Fruit fly (Drosophila melanogaster) whole organism, embryonic: Measurements from ENCODE around the gene CG10195.

Experiments
- Aef1 ChIP-seq: fragments of 200-800 bp; sonication (Bioruptor generic); IDR thresholded peaks from 3 replicates; pipeline ENCODE4 v1.3.6; 2022; ENCODE audit warnings: missing biosample characterization, missing genetic modification characterization
- Antp ChIP-seq: fragments of 200-800 bp; sonication (Bioruptor generic); optimal IDR thresholded peaks from 3 replicates; lab custom pipeline; 2016; ENCODE audit warnings: missing biosample characterization, missing genetic modification characterization
- Awh ChIP-seq: fragments of 200-800 bp; sonication (Bioruptor generic); IDR thresholded peaks from 2 replicates; pipeline ENCODE4, ENCODE4 v1.3.6; 2022; ENCODE audit warnings: missing biosample characterization, missing genetic modification characterization
- CG10431 ChIP-seq: fragments of 200-800 bp; sonication (Bioruptor generic); optimal IDR thresholded peaks from 3 replicates; lab custom pipeline; 2018; ENCODE audit warnings: missing biosample characterization, mild to moderate bottlenecking, missing genetic modification characterization
- CG11398 ChIP-seq: fragments of 200-800 bp; sonication (Bioruptor generic); optimal IDR thresholded peaks from 2 replicates; lab custom pipeline; 2016; ENCODE audit warnings: missing biosample characterization, missing genetic modification characterization
- CG11456 ChIP-seq: fragments of 200-800 bp; sonication (Bioruptor generic); IDR thresholded peaks from 3 replicates; pipeline ENCODE4 v1.3.6; 2022; ENCODE audit warnings: missing biosample characterization, missing genetic modification characterization
- CG11695 ChIP-seq: fragments of 200-800 bp; sonication (Bioruptor generic); IDR thresholded peaks from 3 replicates; pipeline ENCODE4 v1.3.6; 2022; ENCODE audit warnings: missing biosample characterization, missing genetic modification characterization
- CG12155 ChIP-seq: fragments of 200-800 bp; sonication (Bioruptor generic); optimal IDR thresholded peaks from 3 replicates; lab custom pipeline; 2016; ENCODE audit warnings: missing biosample characterization, missing genetic modification characterization
- CG13287 ChIP-seq: fragments of 200-800 bp; sonication (Bioruptor generic); IDR thresholded peaks from 2 replicates; pipeline ENCODE4 v1.3.6; 2022; ENCODE audit warnings: missing biosample characterization, missing genetic modification characterization; ENCODE audit not compliant: partially characterized antibody
- CG1602 ChIP-seq: fragments of 200-800 bp; sonication (Bioruptor generic); optimal IDR thresholded peaks from 3 replicates; lab custom pipeline; 2016; ENCODE audit warnings: missing biosample characterization, missing genetic modification characterization
- CG18011 ChIP-seq: fragments of 200-800 bp; sonication (Bioruptor generic); optimal IDR thresholded peaks from 2 replicates; lab custom pipeline; 2017; ENCODE audit warnings: missing biosample characterization, missing genetic modification characterization, mild to moderate bottlenecking, moderate library complexity, missing genotype
- CG2875 ChIP-seq: fragments of 200-800 bp; sonication (Bioruptor generic); optimal IDR thresholded peaks from 2 replicates; lab custom pipeline; 2017; ENCODE audit warnings: missing biosample characterization, mild to moderate bottlenecking, missing genetic modification characterization, missing genetic modification reagents
- CG30403 ChIP-seq: fragments of 200-800 bp; sonication (Bioruptor generic); optimal IDR thresholded peaks from 3 replicates; lab custom pipeline; 2016; ENCODE audit warnings: missing biosample characterization, missing genetic modification characterization
- CG31224 ChIP-seq: fragments of 200-800 bp; sonication (Bioruptor generic); IDR thresholded peaks from 2 replicates; pipeline ENCODE4 v1.3.6; 2022; ENCODE audit warnings: missing biosample characterization, missing genetic modification characterization
- CG32532 ChIP-seq: fragments of 200-800 bp; sonication (Bioruptor generic); IDR thresholded peaks from 2 replicates; pipeline ENCODE4 v1.3.6; 2022; ENCODE audit warnings: missing biosample characterization, missing genetic modification characterization
- CG3838 ChIP-seq: fragments of 200-800 bp; sonication (Bioruptor generic); optimal IDR thresholded peaks from 3 replicates; lab custom pipeline; 2016; ENCODE audit warnings: missing biosample characterization, missing genetic modification characterization
- CG4282 ChIP-seq: fragments of 200-800 bp; sonication (Bioruptor generic); optimal IDR thresholded peaks from 2 replicates; lab custom pipeline; 2016; ENCODE audit warnings: missing biosample characterization, missing genetic modification characterization
- CG6254 ChIP-seq: fragments of 200-800 bp; sonication (Bioruptor generic); optimal IDR thresholded peaks from 3 replicates; lab custom pipeline; 2017; ENCODE audit warnings: mild to moderate bottlenecking, missing biosample characterization, missing genetic modification reagents, missing genetic modification characterization
- CG7372 ChIP-seq: fragments of 200-800 bp; sonication (Bioruptor generic); IDR thresholded peaks from 2 replicates; pipeline ENCODE4 v1.3.6; 2022; ENCODE audit warnings: missing biosample characterization, missing genetic modification characterization
- CG7963 ChIP-seq: fragments of 200-800 bp; sonication (Bioruptor generic); IDR thresholded peaks from 3 replicates; pipeline ENCODE4 v1.3.6; 2022; ENCODE audit warnings: missing biosample characterization, missing genetic modification characterization; ENCODE audit not compliant: partially characterized antibody
- CG8765 ChIP-seq: fragments of 200-800 bp; sonication (Bioruptor generic); IDR thresholded peaks from 2 replicates; pipeline ENCODE4 v1.3.6; 2022; ENCODE audit warnings: missing biosample characterization, missing genetic modification characterization
- D19B ChIP-seq: fragments of 200-800 bp; sonication (Bioruptor generic); optimal IDR thresholded peaks from 2 replicates; lab custom pipeline; 2017; ENCODE audit warnings: missing biosample characterization, mild to moderate bottlenecking, missing genetic modification characterization
- Dek ChIP-seq: fragments of 200-800 bp; sonication (Bioruptor generic); optimal IDR thresholded peaks from 3 replicates; lab custom pipeline; 2019; ENCODE audit warnings: missing biosample characterization, mild to moderate bottlenecking, missing genetic modification characterization, moderate library complexity
- ERR ChIP-seq: fragments of 200-800 bp; sonication (Bioruptor generic); optimal IDR thresholded peaks from 2 replicates; lab custom pipeline; 2016; ENCODE audit warnings: missing biosample characterization, missing genetic modification characterization
- GATAe ChIP-seq: fragments of 200-800 bp; sonication (Bioruptor generic); conservative IDR thresholded peaks from 2 replicates; pipeline ENCODE4 v1.3.6; 2022; ENCODE audit warnings: missing biosample characterization, missing genetic modification characterization
- Gug ChIP-seq: fragments of 200-800 bp; sonication (Bioruptor generic); IDR thresholded peaks from 4 replicates; pipeline ENCODE4 v1.3.6; 2022; ENCODE audit warnings: missing biosample characterization, missing genetic modification characterization
- Hmx ChIP-seq: fragments of 200-800 bp; sonication (Bioruptor generic); optimal IDR thresholded peaks from 2 replicates; lab custom pipeline; 2016; ENCODE audit warnings: missing biosample characterization, missing genetic modification characterization
- Hr78 ChIP-seq, 2 experiments: fragments of 200-800 bp in 1 of 2; fragments of >200 bp in 1 of 2; sonication (Bioruptor generic) in 1 of 2; optimal IDR thresholded peaks; 2 replicates each; lab custom pipeline; 2017 to 2019; ENCODE audit warnings: missing biosample characterization in 2 of 2, missing genetic modification characterization in 2 of 2, mild to moderate bottlenecking in 1 of 2, moderate library complexity in 1 of 2
- MBD-R2 ChIP-seq: fragments of 200-800 bp; sonication (Bioruptor generic); IDR thresholded peaks from 2 replicates; pipeline ENCODE4 v1.3.6; 2022; ENCODE audit warnings: missing biosample characterization, missing genetic modification characterization
- PHDP ChIP-seq: fragments of 200-800 bp; sonication (Bioruptor generic); optimal IDR thresholded peaks from 3 replicates; lab custom pipeline; 2018; ENCODE audit warnings: missing biosample characterization, mild to moderate bottlenecking, missing genetic modification characterization, moderate library complexity
- Six4 ChIP-seq: fragments of 200-800 bp; sonication (Bioruptor generic); optimal IDR thresholded peaks from 2 replicates; lab custom pipeline; 2016; ENCODE audit warnings: missing biosample characterization, missing genetic modification characterization
- YL-1 ChIP-seq: fragments of 200-800 bp; sonication (Bioruptor generic); optimal IDR thresholded peaks from 3 replicates; lab custom pipeline; 2017; ENCODE audit warnings: missing biosample characterization, mild to moderate bottlenecking, missing genetic modification characterization
- bsh ChIP-seq, 2 experiments: fragments of 200-800 bp; sonication (Bioruptor generic); optimal IDR thresholded peaks; 2 replicates each; lab custom pipeline; 2017 to 2018; ENCODE audit warnings: mild to moderate bottlenecking in 2 of 2, missing biosample characterization in 2 of 2, missing genetic modification characterization in 2 of 2, moderate library complexity in 1 of 2
- crp ChIP-seq, 2 experiments: fragments of 200-800 bp; sonication (Bioruptor generic); optimal IDR thresholded peaks; 2 replicates in 1 of 2; 3 replicates in 1 of 2; lab custom pipeline; 2017; ENCODE audit warnings: missing biosample characterization in 2 of 2, missing genetic modification characterization in 2 of 2, mild to moderate bottlenecking in 1 of 2, moderate library complexity in 1 of 2
- gcm2 ChIP-seq: fragments of 200-800 bp; sonication (Bioruptor generic); optimal IDR thresholded peaks from 2 replicates; lab custom pipeline; 2016; ENCODE audit warnings: missing biosample characterization, missing genetic modification characterization
- gt ChIP-seq: fragments of 200-800 bp; sonication (Bioruptor generic); IDR thresholded peaks from 2 replicates; pipeline ENCODE4 v1.3.6; 2022; ENCODE audit warnings: missing biosample characterization, missing genetic modification characterization
- insv ChIP-seq, 2 experiments: fragments of 200-800 bp; sonication (Bioruptor generic); optimal IDR thresholded peaks; 3 replicates each; lab custom pipeline; 2016 to 2018; ENCODE audit warnings: missing biosample characterization in 2 of 2, missing genetic modification characterization in 2 of 2
- nau ChIP-seq: fragments of 200-800 bp; sonication (Bioruptor generic); optimal IDR thresholded peaks from 3 replicates; lab custom pipeline; 2017; ENCODE audit warnings: missing biosample characterization, mild to moderate bottlenecking, missing genetic modification characterization, missing genetic modification reagents
- nerfin-1 ChIP-seq: fragments of 200-800 bp; sonication (Bioruptor generic); optimal IDR thresholded peaks from 3 replicates; lab custom pipeline; 2019; ENCODE audit warnings: missing biosample characterization, mild to moderate bottlenecking, missing genetic modification characterization, moderate library complexity
- p53 ChIP-seq: fragments of 200-800 bp; sonication (Bioruptor generic); optimal IDR thresholded peaks from 2 replicates; lab custom pipeline; 2016; ENCODE audit warnings: missing biosample characterization, missing genetic modification characterization
- pita ChIP-seq: fragments of 200-800 bp; sonication (Bioruptor generic); optimal IDR thresholded peaks from 2 replicates; lab custom pipeline; 2017; ENCODE audit warnings: missing biosample characterization, mild to moderate bottlenecking, missing genetic modification characterization
- sc ChIP-seq, 3 experiments: fragments of >200 bp in 2 of 3; fragments of 200-800 bp in 1 of 3; sonication (Bioruptor generic) in 1 of 3; optimal IDR thresholded peaks; 2 replicates in 2 of 3; 3 replicates in 1 of 3; lab custom pipeline; 2017; ENCODE audit warnings: mild to moderate bottlenecking in 1 of 3, missing biosample characterization in 1 of 3, missing genetic modification characterization in 1 of 3, missing genetic modification reagents in 1 of 3
- sd ChIP-seq: fragments of 200-800 bp; sonication (Bioruptor generic); optimal IDR thresholded peaks from 3 replicates; lab custom pipeline; 2018; ENCODE audit warnings: missing biosample characterization, mild to moderate bottlenecking, missing genetic modification characterization, moderate library complexity
- sisA ChIP-seq: fragments of 200-800 bp; sonication (Bioruptor generic); IDR thresholded peaks from 2 replicates; pipeline ENCODE4 v1.3.6; 2022; ENCODE audit warnings: missing biosample characterization, missing genetic modification characterization
- slp2 ChIP-seq: fragments of 200-800 bp; sonication (Bioruptor generic); optimal IDR thresholded peaks from 2 replicates; lab custom pipeline; 2016; ENCODE audit warnings: missing biosample characterization, missing genetic modification characterization
- toy ChIP-seq: fragments of 200-800 bp; sonication (Bioruptor generic); IDR thresholded peaks from 2 replicates; pipeline ENCODE4 v1.3.6; 2022; ENCODE audit warnings: missing biosample characterization, missing genetic modification characterization
- tx ChIP-seq: fragments of 200-800 bp; sonication (Bioruptor generic); optimal IDR thresholded peaks from 2 replicates; lab custom pipeline; 2016; ENCODE audit warnings: missing biosample characterization, missing genetic modification characterization
- zfh2 ChIP-seq: fragments of 200-800 bp; sonication (Bioruptor generic); optimal IDR thresholded peaks from 2 replicates; lab custom pipeline; 2016; ENCODE audit warnings: missing biosample characterization, missing genetic modification characterization

The CG10195 gene

dm6 chr2L:19439598-19440230 is 44.8 kb downstream of the CG10195 start (continued):
- TF ChIP-seq CG31224 (peak; percentile 22; the same call in 1 of the 2 replicates), sd (tag; lab: Kevin White, UChicago) (peak; percentile 89), CG11398 (GFP tag; lab: Kevin White, UChicago) (peak; percentile 71), MBD-R2 (GFP tag; lab: Robert Waterston, UW) (peak; percentile 84), D19B (peak; percentile 23), tx (GFP tag; lab: Kevin White, UChicago) (peak; percentile 53), slp2 (peak; percentile 61), sisA (GFP tag; lab: Robert Waterston, UW) (peak; percentile 73), nerfin-1 (tag; lab: Kevin White, UChicago) (peak; percentile 61), Gug (GFP tag; lab: Robert Waterston, UW) (0 out of 4 replicates have a peak, but pooled peaks have one; percentile 23), CG11695 (peak; percentile 84), bsh (GFP tag; optimal IDR thresholded peaks at IDR 0.05; lab: Kevin White, UChicago) (peak in 1 of 2 experiments; percentile 77), sc (optimal IDR thresholded peaks at IDR 0.05; lab: Kevin White, UChicago) (no peak), sc (GFP tag; optimal IDR thresholded peaks at IDR 0.05; lab: Kevin White, UChicago) (peak; percentile 54), CG13287 (GFP tag; lab: Robert Waterston, UW) (no peak), toy (GFP tag; lab: Robert Waterston, UW) (0 out of 2 replicates have a peak, but pooled peaks have one; percentile 22), CG12155 (GFP tag; lab: Kevin White, UChicago) (peak; percentile 62), gt (GFP tag; lab: Robert Waterston, UW) (peak; percentile 43; the same call in 1 of the 2 replicates), CG6254 (GFP tag; lab: Kevin White, UChicago) (peak; percentile 46), CG1602 (GFP tag; lab: Kevin White, UChicago) (peak; percentile 83), GATAe (GFP tag; lab: Robert Waterston, UW) (no peak), CG10431 (GFP tag; lab: Kevin White, UChicago) (no peak), nau (GFP tag; lab: Kevin White, UChicago) (peak; percentile 57), Hr78 (GFP tag; optimal IDR thresholded peaks at IDR 0.05; lab: Kevin White, UChicago) (peak in 1 of 2 experiments; percentile 67), PHDP (tag; lab: Kevin White, UChicago) (peak; percentile 81), CG7963 (no peak), CG2875 (GFP tag; lab: Kevin White, UChicago) (peak; percentile 85), Six4 (GFP tag; lab: Kevin White, UChicago) (peak; percentile 64), pita (GFP tag; lab: Kevin White, UChicago) (no peak), CG11456 (GFP tag; lab: Robert Waterston, UW) (peak; percentile 71; the same call in 1 of the 3 replicates), p53 (peak; percentile 49), CG32532 (GFP tag; lab: Robert Waterston, UW) (peak; percentile 70), CG8765 (GFP tag; lab: Robert Waterston, UW) (no peak), YL-1 (GFP tag; lab: Kevin White, UChicago) (peak; percentile 64), Dek (tag; lab: Kevin White, UChicago) (peak; percentile 55), CG18011 (GFP tag; lab: Kevin White, UChicago) (peak; percentile 94), Awh (peak; percentile 88), insv (GFP tag; optimal IDR thresholded peaks at IDR 0.05; lab: Kevin White, UChicago) (peak; percentile 22 to 45), CG4282 (GFP tag; lab: Kevin White, UChicago) (no peak), Hmx (GFP tag; lab: Kevin White, UChicago) (no peak), CG7372 (peak; percentile 58; the same call in 1 of the 2 replicates), crp (GFP tag; optimal IDR thresholded peaks at IDR 0.05; lab: Kevin White, UChicago) (peak in 1 of 2 experiments; percentile 60), zfh2 (GFP tag; lab: Kevin White, UChicago) (peak; percentile 40), CG3838 (no peak), Antp (GFP tag; lab: Kevin White, UChicago) (peak; percentile 77), gcm2 (peak; percentile 57), CG30403 (GFP tag; lab: Kevin White, UChicago) (peak; percentile 91), Aef1 (GFP tag; lab: Robert Waterston, UW) (peak; percentile 91), ERR (peak; percentile 14)
